Fruit fly (Drosophila melanogaster) whole organism, embryonic: ENCODE results near the gene Ir21a.
A peak's percentile ranks its signal among the peaks of the same experiment; 100 is the strongest.

ENCODE experiments used
- Aef1 ChIP-seq: fragments of 200-800 bp; sonication (Bioruptor generic); IDR thresholded peaks from 3 replicates; pipeline ENCODE4 v1.3.6; 2022; ENCODE audit warnings: missing biosample characterization, missing genetic modification characterization
- Blimp-1 ChIP-seq: fragments of 200-800 bp; sonication (Bioruptor generic); optimal IDR thresholded peaks from 3 replicates; lab custom pipeline; 2018; ENCODE audit warnings: missing biosample characterization, missing genetic modification characterization, mild to moderate bottlenecking, moderate library complexity, missing genetic modification reagents
- CG10543 ChIP-seq: fragments of 200-800 bp; sonication (Bioruptor generic); optimal IDR thresholded peaks from 3 replicates; lab custom pipeline; 2017; ENCODE audit warnings: missing biosample characterization, mild to moderate bottlenecking, missing genetic modification characterization, moderate library complexity
- CG11398 ChIP-seq: fragments of 200-800 bp; sonication (Bioruptor generic); optimal IDR thresholded peaks from 2 replicates; lab custom pipeline; 2016; ENCODE audit warnings: missing biosample characterization, missing genetic modification characterization
- CG12104 ChIP-seq: fragments of 200-800 bp; sonication (Bioruptor generic); optimal IDR thresholded peaks from 3 replicates; lab custom pipeline; 2016; ENCODE audit warnings: missing biosample characterization, missing genetic modification characterization
- CG1233 ChIP-seq: fragments of 200-800 bp; sonication (Bioruptor generic); optimal IDR thresholded peaks from 4 replicates; lab custom pipeline; 2018; ENCODE audit warnings: missing biosample characterization, mild to moderate bottlenecking, missing genetic modification characterization
- CG13296 ChIP-seq: fragments of 200-800 bp; sonication (Bioruptor generic); optimal IDR thresholded peaks from 3 replicates; lab custom pipeline; 2018; ENCODE audit warnings: missing biosample characterization, mild to moderate bottlenecking, missing genetic modification characterization
- CG13424 ChIP-seq: fragments of 200-800 bp; sonication (Bioruptor generic); optimal IDR thresholded peaks from 2 replicates; lab custom pipeline; 2019; ENCODE audit warnings: missing biosample characterization, mild to moderate bottlenecking, missing genetic modification characterization, moderate library complexity
- CG1603 ChIP-seq: fragments of 200-800 bp; sonication (Bioruptor generic); optimal IDR thresholded peaks from 2 replicates; lab custom pipeline; 2019; ENCODE audit warnings: missing biosample characterization, mild to moderate bottlenecking, missing genetic modification characterization, moderate library complexity
- CG17612 ChIP-seq: fragments of 200-800 bp; sonication (Bioruptor generic); IDR thresholded peaks from 2 replicates; pipeline ENCODE4 v1.3.6; 2022; ENCODE audit warnings: missing biosample characterization, missing genetic modification characterization
- CG17829 ChIP-seq: fragments of 200-800 bp; optimal IDR thresholded peaks from 2 replicates; lab custom pipeline; 2019; ENCODE audit warnings: missing biosample characterization, mild to moderate bottlenecking, missing genetic modification characterization, moderate library complexity
- CG18476 ChIP-seq: fragments of 200-800 bp; sonication (Bioruptor generic); optimal IDR thresholded peaks from 2 replicates; lab custom pipeline; 2016; ENCODE audit warnings: missing biosample characterization, mild to moderate bottlenecking, missing genetic modification characterization
- CG2875 ChIP-seq: fragments of 200-800 bp; sonication (Bioruptor generic); optimal IDR thresholded peaks from 2 replicates; lab custom pipeline; 2017; ENCODE audit warnings: missing biosample characterization, mild to moderate bottlenecking, missing genetic modification characterization, missing genetic modification reagents
- CG30020 ChIP-seq: fragments of 200-800 bp; optimal IDR thresholded peaks from 2 replicates; lab custom pipeline; 2019; ENCODE audit warnings: missing biosample characterization, mild to moderate bottlenecking, missing genetic modification characterization, moderate library complexity
- CG3407 ChIP-seq: fragments of 200-800 bp; sonication (Bioruptor generic); optimal IDR thresholded peaks from 2 replicates; lab custom pipeline; 2018; ENCODE audit warnings: missing biosample characterization, mild to moderate bottlenecking, missing genetic modification characterization
- CG34224 ChIP-seq: fragments of 200-800 bp; sonication (Bioruptor generic); IDR thresholded peaks from 3 replicates; pipeline ENCODE4 v1.3.6; 2022; ENCODE audit warnings: missing biosample characterization, missing genetic modification characterization; ENCODE audit not compliant: partially characterized antibody
- CG6254 ChIP-seq: fragments of 200-800 bp; sonication (Bioruptor generic); optimal IDR thresholded peaks from 3 replicates; lab custom pipeline; 2017; ENCODE audit warnings: mild to moderate bottlenecking, missing biosample characterization, missing genetic modification reagents, missing genetic modification characterization
- CG7786 ChIP-seq: fragments of 200-800 bp; sonication (Bioruptor generic); optimal IDR thresholded peaks from 2 replicates; lab custom pipeline; 2016; ENCODE audit warnings: missing biosample characterization, missing genetic modification characterization
- CG8281 ChIP-seq: fragments of 200-800 bp; sonication (Bioruptor generic); optimal IDR thresholded peaks from 2 replicates; lab custom pipeline; 2018; ENCODE audit warnings: missing biosample characterization, mild to moderate bottlenecking, missing genetic modification characterization, moderate library complexity
- CG8765 ChIP-seq: fragments of 200-800 bp; sonication (Bioruptor generic); IDR thresholded peaks from 2 replicates; pipeline ENCODE4 v1.3.6; 2022; ENCODE audit warnings: missing biosample characterization, missing genetic modification characterization
- CG9437 ChIP-seq: fragments of 200-800 bp; sonication (Bioruptor generic); optimal IDR thresholded peaks from 2 replicates; lab custom pipeline; 2018; ENCODE audit warnings: missing biosample characterization, mild to moderate bottlenecking, missing genetic modification characterization
- Camta ChIP-seq: fragments of 200-800 bp; sonication (Bioruptor generic); optimal IDR thresholded peaks from 2 replicates; lab custom pipeline; 2016; ENCODE audit warnings: missing biosample characterization, missing genetic modification characterization
- Hand ChIP-seq: fragments of 200-800 bp; sonication (Bioruptor generic); optimal IDR thresholded peaks from 2 replicates; lab custom pipeline; 2017; ENCODE audit warnings: mild to moderate bottlenecking, missing biosample characterization, missing genetic modification reagents, missing genetic modification characterization
- Hmr ChIP-seq: fragments of 200-800 bp; sonication (Bioruptor generic); optimal IDR thresholded peaks from 3 replicates; lab custom pipeline; 2017; ENCODE audit warnings: mild to moderate bottlenecking, missing biosample characterization, missing genetic modification reagents, missing genetic modification characterization
- Hmx ChIP-seq: fragments of 200-800 bp; sonication (Bioruptor generic); optimal IDR thresholded peaks from 2 replicates; lab custom pipeline; 2016; ENCODE audit warnings: missing biosample characterization, missing genetic modification characterization
- Myb ChIP-seq: fragments of 200-800 bp; sonication (Bioruptor generic); optimal IDR thresholded peaks from 2 replicates; lab custom pipeline; 2016; ENCODE audit warnings: missing biosample characterization, missing genetic modification characterization
- Nf-YC ChIP-seq: fragments of 200-800 bp; optimal IDR thresholded peaks from 3 replicates; lab custom pipeline; 2019; ENCODE audit warnings: missing biosample characterization, mild to moderate bottlenecking, missing genetic modification characterization, moderate library complexity
- Poxn ChIP-seq: fragments of 200-800 bp; sonication (Bioruptor generic); IDR thresholded peaks from 2 replicates; pipeline ENCODE4 v1.3.6; 2022; ENCODE audit warnings: missing biosample characterization, missing genetic modification characterization
- Sox102F ChIP-seq: fragments of 200-800 bp; sonication (Bioruptor generic); optimal IDR thresholded peaks from 2 replicates; lab custom pipeline; 2018; ENCODE audit warnings: missing biosample characterization, mild to moderate bottlenecking, missing genetic modification characterization, moderate library complexity
- Tbp ChIP-seq: fragments of >200 bp; optimal IDR thresholded peaks from 2 replicates; lab custom pipeline; 2018; ENCODE audit warnings: missing biosample characterization, missing genetic modification characterization
- ash1 ChIP-seq: fragments of 200-800 bp; sonication (Bioruptor generic); optimal IDR thresholded peaks from 2 replicates; lab custom pipeline; 2018; ENCODE audit warnings: missing biosample characterization, mild to moderate bottlenecking, missing genetic modification characterization
- cg ChIP-seq: fragments of 200-800 bp; sonication (Bioruptor generic); optimal IDR thresholded peaks from 3 replicates; lab custom pipeline; 2019; ENCODE audit warnings: missing biosample characterization, mild to moderate bottlenecking, missing genetic modification characterization, moderate library complexity
- esg ChIP-seq: fragments of 200-800 bp; sonication (Bioruptor generic); conservative IDR thresholded peaks from 2 replicates; pipeline ENCODE4 v1.3.6; 2022; ENCODE audit warnings: missing biosample characterization, missing genetic modification characterization
- eve ChIP-seq, 2 experiments: fragments of >200 bp; optimal IDR thresholded peaks; 2 replicates each; lab custom pipeline; 2017; ENCODE audit warnings: missing biosample characterization in 2 of 2, missing genetic modification characterization in 2 of 2
- hth ChIP-seq: fragments of >200 bp; optimal IDR thresholded peaks from 2 replicates; lab custom pipeline; 2017; ENCODE audit warnings: inconsistent platforms
- knrl ChIP-seq: fragments of 200-800 bp; sonication (Bioruptor generic); IDR thresholded peaks from 3 replicates; pipeline ENCODE4 v1.3.6; 2022; ENCODE audit warnings: missing biosample characterization, missing genetic modification characterization; ENCODE audit not compliant: partially characterized antibody
- lmd ChIP-seq: fragments of 200-800 bp; sonication (Bioruptor generic); IDR thresholded peaks from 2 replicates; pipeline ENCODE4 v1.3.6; 2022; ENCODE audit warnings: missing biosample characterization, missing genetic modification characterization
- mam ChIP-seq: fragments of 200-800 bp; sonication (Bioruptor generic); optimal IDR thresholded peaks from 3 replicates; lab custom pipeline; 2016; ENCODE audit warnings: missing biosample characterization, missing genetic modification characterization
- mld ChIP-seq: fragments of 200-800 bp; sonication (Bioruptor generic); IDR thresholded peaks from 3 replicates; pipeline ENCODE4 v1.3.6; 2022; ENCODE audit warnings: missing biosample characterization, missing genetic modification characterization; ENCODE audit not compliant: partially characterized antibody
- pfk ChIP-seq: fragments of 200-800 bp; sonication (Bioruptor generic); optimal IDR thresholded peaks from 2 replicates; lab custom pipeline; 2018; ENCODE audit warnings: missing biosample characterization, mild to moderate bottlenecking, missing genetic modification characterization, moderate library complexity
- sc ChIP-seq, 3 experiments: fragments of >200 bp in 2 of 3; fragments of 200-800 bp in 1 of 3; sonication (Bioruptor generic) in 1 of 3; optimal IDR thresholded peaks; 2 replicates in 2 of 3; 3 replicates in 1 of 3; lab custom pipeline; 2017; ENCODE audit warnings: mild to moderate bottlenecking in 1 of 3, missing biosample characterization in 1 of 3, missing genetic modification characterization in 1 of 3, missing genetic modification reagents in 1 of 3
- schlank ChIP-seq: fragments of 200-800 bp; sonication (Bioruptor generic); optimal IDR thresholded peaks from 2 replicates; lab custom pipeline; 2018; ENCODE audit warnings: missing biosample characterization, mild to moderate bottlenecking, missing genetic modification characterization
- sd ChIP-seq: fragments of 200-800 bp; sonication (Bioruptor generic); optimal IDR thresholded peaks from 3 replicates; lab custom pipeline; 2018; ENCODE audit warnings: missing biosample characterization, mild to moderate bottlenecking, missing genetic modification characterization, moderate library complexity
- tup ChIP-seq: fragments of 200-800 bp; sonication (Bioruptor generic); optimal IDR thresholded peaks from 2 replicates; lab custom pipeline; 2016; ENCODE audit warnings: missing biosample characterization, mild to moderate bottlenecking, missing genetic modification characterization, moderate library complexity
- vfl ChIP-seq: fragments of 200-800 bp; sonication (Bioruptor generic); optimal IDR thresholded peaks from 2 replicates; lab custom pipeline; 2016; ENCODE audit warnings: missing biosample characterization, missing genetic modification characterization
- vvl ChIP-seq: fragments of 200-800 bp; sonication (Bioruptor generic); IDR thresholded peaks from 2 replicates; pipeline ENCODE4 v1.3.6; 2022; ENCODE audit warnings: missing biosample characterization, missing genetic modification characterization
- wek ChIP-seq: fragments of 200-800 bp; sonication (Bioruptor generic); optimal IDR thresholded peaks from 3 replicates; lab custom pipeline; 2018; ENCODE audit warnings: missing biosample characterization, mild to moderate bottlenecking, missing genetic modification characterization, moderate library complexity
- wor ChIP-seq: fragments of 200-800 bp; sonication (Bioruptor generic); IDR thresholded peaks from 2 replicates; pipeline ENCODE4 v1.3.6; 2022; ENCODE audit warnings: missing biosample characterization, missing genetic modification characterization

Ir21a gene

dm6 chr2L:66369-67278 lies 41.7 kb upstream of the Ir21a start, which contains the start of gene dbr (continued):
- TF ChIP-seq esg (no peak), Blimp-1 (GFP tag; lab: Kevin White, UChicago) (no peak), ash1 (GFP tag; lab: Kevin White, UChicago) (peak; percentile 62), Tbp (no peak), CG30020 (tag; lab: Kevin White, UChicago) (no peak), pfk (GFP tag; lab: Kevin White, UChicago) (no peak), Hmr (GFP tag; lab: Kevin White, UChicago) (peak; percentile 29), knrl (0 out of 3 replicates have a peak, but pooled peaks have one; percentile 11), lmd (GFP tag; lab: Robert Waterston, UW) (no peak), CG7786 (GFP tag; lab: Kevin White, UChicago) (no peak), wor (GFP tag; lab: Robert Waterston, UW) (no peak), CG1233 (GFP tag; lab: Kevin White, UChicago) (no peak), vfl (GFP tag; lab: Kevin White, UChicago) (no peak), cg (peak; percentile 100), eve (GFP tag; optimal IDR thresholded peaks at IDR 0.05; lab: Kevin White, UChicago) (peak in 1 of 2 experiments; percentile 86), CG11398 (no peak), CG3407 (no peak), CG6254 (GFP tag; lab: Kevin White, UChicago) (no peak), CG17612 (no peak), CG8281 (tag; lab: Kevin White, UChicago) (no peak), Sox102F (GFP tag; lab: Kevin White, UChicago) (no peak), CG8765 (GFP tag; lab: Robert Waterston, UW) (no peak), CG13424 (tag; lab: Kevin White, UChicago) (no peak), CG17829 (tag; lab: Kevin White, UChicago) (peak; percentile 37), CG34224 (GFP tag; lab: Robert Waterston, UW) (no peak), hth (lab: Kevin White, UChicago) (no peak), Poxn (GFP tag; lab: Robert Waterston, UW) (no peak), CG12104 (GFP tag; lab: Kevin White, UChicago) (no peak), schlank (tag; lab: Kevin White, UChicago) (no peak), Aef1 (GFP tag; lab: Robert Waterston, UW) (no peak), CG10543 (GFP tag; lab: Kevin White, UChicago) (peak; percentile 86), Hmx (no peak), Myb (no peak), CG13296 (GFP tag; lab: Kevin White, UChicago) (peak; percentile 50), Camta (GFP tag; lab: Kevin White, UChicago) (no peak), sd (tag; lab: Kevin White, UChicago) (peak; percentile 25), mam (GFP tag; lab: Kevin White, UChicago) (no peak), CG2875 (no peak), mld (no peak), CG18476 (GFP tag; lab: Kevin White, UChicago) (no peak), vvl (peak; percentile 62; the same call in 1 of the 2 replicates), wek (GFP tag; lab: Kevin White, UChicago) (no peak), Nf-YC (tag; lab: Kevin White, UChicago) (peak; percentile 53), Hand (GFP tag; lab: Kevin White, UChicago) (peak; percentile 68), tup (GFP tag; lab: Kevin White, UChicago) (no peak), CG9437 (GFP tag; lab: Kevin White, UChicago) (no peak), CG1603 (tag; lab: Kevin White, UChicago) (peak; percentile 25), sc (optimal IDR thresholded peaks at IDR 0.05; lab: Kevin White, UChicago) (no peak), sc (GFP tag; optimal IDR thresholded peaks at IDR 0.05; lab: Kevin White, UChicago) (no peak)
